Fruit fly (Drosophila melanogaster): ENCODE results near the gene CG9536.

The CG9536 gene

dm6 chr2L:6494405-6494816 is 17.6 kb upstream of the CG9536 start, which contains the start of gene CG9547:
CG9547 (minus strand) TSS chr2L:6494532.
- TF ChIP-seq CG34422 (GFP tag; IDR thresholded peaks at IDR 0.05), result 0 out of 3 replicates have a peak, but pooled peaks have one; percentile 31
- no peak for TF ChIP-seq btn (GFP tag; optimal IDR thresholded peaks at IDR 0.05)
- no peak for TF ChIP-seq hbn (GFP tag; IDR thresholded peaks at IDR 0.05; ENCODE audit: partially characterized antibody)
- TF ChIP-seq Meics (GFP tag; optimal IDR thresholded peaks at IDR 0.05), result peak; percentile 29
- TF ChIP-seq cwo (GFP tag; optimal IDR thresholded peaks at IDR 0.05), result peak; percentile 26
- no peak for TF ChIP-seq Dref (GFP tag; IDR thresholded peaks at IDR 0.05)
- no peak for TF ChIP-seq cad (GFP tag; optimal IDR thresholded peaks at IDR 0.05)
- peak; percentile 53 for TF ChIP-seq BtbVII (GFP tag; optimal IDR thresholded peaks at IDR 0.05)
- no peak for TF ChIP-seq sim (GFP tag; IDR thresholded peaks at IDR 0.05)
- TF ChIP-seq zen (tag; optimal IDR thresholded peaks at IDR 0.05), result no peak
- TF ChIP-seq YL-1 (GFP tag; optimal IDR thresholded peaks at IDR 0.05), result peak; percentile 4
- no peak for TF ChIP-seq Neu2 (GFP tag; optimal IDR thresholded peaks at IDR 0.05; ENCODE audit: borderline replicate concordance)
- peak; percentile 59 for TF ChIP-seq Med (GFP tag)
- TF ChIP-seq lbe (GFP tag; optimal IDR thresholded peaks at IDR 0.05), result peak; percentile 55
- peak; percentile 12 for TF ChIP-seq HHEX (GFP tag; optimal IDR thresholded peaks at IDR 0.05)
- peak; percentile 3 for TF ChIP-seq her (GFP tag; optimal IDR thresholded peaks at IDR 0.05)
- TF ChIP-seq bigmax (GFP tag; optimal IDR thresholded peaks at IDR 0.05), result no peak
- no peak for TF ChIP-seq Oaz (GFP tag; IDR thresholded peaks at IDR 0.05)
- TF ChIP-seq jigr1 (GFP tag; IDR thresholded peaks at IDR 0.05), result no peak
- TF ChIP-seq yki (optimal IDR thresholded peaks at IDR 0.05), result no peak
- TF ChIP-seq tll (GFP tag; optimal IDR thresholded peaks at IDR 0.05), result no peak
- TF ChIP-seq TFAM (GFP tag; optimal IDR thresholded peaks at IDR 0.05), result no peak
- no peak for TF ChIP-seq CG1233 (GFP tag; optimal IDR thresholded peaks at IDR 0.05)
- no peak for TF ChIP-seq trem (tag; optimal IDR thresholded peaks at IDR 0.05)
- no peak for TF ChIP-seq gce (GFP tag; IDR thresholded peaks at IDR 0.05)
- peak; percentile 80; the same call in 1 of the 2 replicates for TF ChIP-seq rib (GFP tag; IDR thresholded peaks at IDR 0.05)
- peak; percentile 48 for TF ChIP-seq Hey (tag; optimal IDR thresholded peaks at IDR 0.05)
- no peak for TF ChIP-seq CG42726 (GFP tag; IDR thresholded peaks at IDR 0.05; ENCODE audit: partially characterized antibody)
- no peak for TF ChIP-seq Xrp1 (GFP tag; IDR thresholded peaks at IDR 0.05)
- no peak for TF ChIP-seq CG14965 (GFP tag; optimal IDR thresholded peaks at IDR 0.05; ENCODE audit: borderline replicate concordance)
- no peak for TF ChIP-seq disco-r (GFP tag; optimal IDR thresholded peaks at IDR 0.05)
- TF ChIP-seq ap (GFP tag; IDR thresholded peaks at IDR 0.05), result no peak
- no peak for TF ChIP-seq CG6683 (GFP tag; optimal IDR thresholded peaks at IDR 0.05)
- TF ChIP-seq CG14014 (GFP tag; IDR thresholded peaks at IDR 0.05), result peak; percentile 25; the same call in 1 of the 2 replicates
- TF ChIP-seq NfI (GFP tag; optimal IDR thresholded peaks at IDR 0.05), result peak; percentile 20
- TF ChIP-seq Ptx1 (GFP tag; IDR thresholded peaks at IDR 0.05), result no peak
- no peak for TF ChIP-seq CG16779 (GFP tag; IDR thresholded peaks at IDR 0.05)
- TF ChIP-seq CG3163 (GFP tag; optimal IDR thresholded peaks at IDR 0.05), result peak; percentile 80
- TF ChIP-seq CG18619 (GFP tag; optimal IDR thresholded peaks at IDR 0.05), result no peak
- no peak for TF ChIP-seq CG10147 (GFP tag; optimal IDR thresholded peaks at IDR 0.05)
- TF ChIP-seq Myb (GFP tag; optimal IDR thresholded peaks at IDR 0.05), result no peak
- TF ChIP-seq Hmr (GFP tag; optimal IDR thresholded peaks at IDR 0.05), result peak; percentile 48
- TF ChIP-seq sisA (GFP tag; IDR thresholded peaks at IDR 0.05), result no peak
- TF ChIP-seq unpg (GFP tag; optimal IDR thresholded peaks at IDR 0.05), result peak; percentile 8
- TF ChIP-seq esg (GFP tag; conservative IDR thresholded peaks at IDR 0.05), result no peak
- TF ChIP-seq CG15269 (tag; optimal IDR thresholded peaks at IDR 0.05), result peak; percentile 11
- no peak for TF ChIP-seq eyg (GFP tag; optimal IDR thresholded peaks at IDR 0.05)
- peak in 1 of 2 experiments; percentile 80 for TF ChIP-seq Pdp1 (GFP tag; optimal IDR thresholded peaks at IDR 0.05)
- peak; percentile 82 for TF ChIP-seq exex (tag; optimal IDR thresholded peaks at IDR 0.05)
- TF ChIP-seq CG4282 (GFP tag; optimal IDR thresholded peaks at IDR 0.05), result no peak
- no peak for TF ChIP-seq CG43689 (GFP tag; IDR thresholded peaks at IDR 0.05)
